Worm (Caenorhabditis elegans) whole organism, late embryonic: ENCODE results near the gene F07E5.12.
A peak's percentile ranks its signal among the peaks of the same experiment; 100 is the strongest.
"Not testable (repeated sequence)": the region's sequence is repeated elsewhere in the genome, so short reads cannot be mapped to it uniquely, and the experiment has no call there.

Experiments used
- C38D4.7 ChIP-seq: fragments of 200-800 bp; sonication (Bioruptor generic); optimal IDR thresholded peaks from 2 replicates; lab custom pipeline; 2018; ENCODE audit warnings: mild to moderate bottlenecking, missing genetic modification characterization, moderate library complexity, missing compliant biosample characterization
- ahr-1 ChIP-seq: sonication (generic microtip); optimal IDR thresholded peaks from 2 replicates; lab custom pipeline; 2016; ENCODE audit warnings: missing genetic modification characterization, missing compliant biosample characterization
- ceh-14 ChIP-seq: sonication (generic microtip); optimal IDR thresholded peaks from 2 replicates; lab custom pipeline; 2016; ENCODE audit warnings: missing genotype, missing genetic modification characterization, missing compliant biosample characterization
- ceh-18 ChIP-seq: sonication (generic microtip); optimal IDR thresholded peaks from 2 replicates; lab custom pipeline; 2016; ENCODE audit warnings: missing genetic modification characterization, missing compliant biosample characterization
- ceh-2 ChIP-seq: sonication (generic microtip); optimal IDR thresholded peaks from 2 replicates; lab custom pipeline; 2016; ENCODE audit warnings: missing genotype, missing genetic modification characterization, missing compliant biosample characterization
- ceh-24 ChIP-seq: sonication (generic microtip); optimal IDR thresholded peaks from 2 replicates; lab custom pipeline; 2016; ENCODE audit warnings: mild to moderate bottlenecking, missing genetic modification characterization, missing compliant biosample characterization
- ceh-31 ChIP-seq: sonication (generic microtip); optimal IDR thresholded peaks from 2 replicates; lab custom pipeline; 2016; ENCODE audit warnings: missing genetic modification characterization, missing compliant biosample characterization
- ceh-34 ChIP-seq: sonication (generic microtip); optimal IDR thresholded peaks from 2 replicates; lab custom pipeline; 2016; ENCODE audit warnings: mild to moderate bottlenecking, missing genetic modification characterization, missing compliant biosample characterization
- ceh-48 ChIP-seq: sonication (generic microtip); optimal IDR thresholded peaks from 2 replicates; lab custom pipeline; 2016; ENCODE audit warnings: missing genetic modification characterization, inconsistent platforms, missing compliant biosample characterization
- ceh-6 ChIP-seq: fragments of 200-800 bp; sonication (Bioruptor generic); optimal IDR thresholded peaks from 2 replicates; lab custom pipeline; 2018; ENCODE audit warnings: mild to moderate bottlenecking, missing genetic modification characterization, missing compliant biosample characterization
- ceh-9 ChIP-seq: sonication (generic microtip); optimal IDR thresholded peaks from 2 replicates; lab custom pipeline; 2016; ENCODE audit warnings: mild to moderate bottlenecking, missing genetic modification characterization, inconsistent platforms, missing compliant biosample characterization
- dve-1 ChIP-seq: sonication (generic microtip); optimal IDR thresholded peaks from 2 replicates; lab custom pipeline; 2017; ENCODE audit warnings: antibody characterized with exemption, mild to moderate bottlenecking, missing genetic modification characterization, missing compliant biosample characterization
- elt-2 ChIP-seq: sonication (generic microtip); optimal IDR thresholded peaks from 2 replicates; lab custom pipeline; 2016; ENCODE audit warnings: missing genetic modification reagents, missing genetic modification characterization, missing compliant biosample characterization
- elt-4 ChIP-seq: sonication (generic microtip); optimal IDR thresholded peaks from 2 replicates; lab custom pipeline; 2016; ENCODE audit warnings: missing genetic modification characterization, missing compliant biosample characterization
- ets-4 ChIP-seq: sonication (generic microtip); optimal IDR thresholded peaks from 2 replicates; lab custom pipeline; 2016; ENCODE audit warnings: missing genetic modification characterization, missing compliant biosample characterization
- fax-1 ChIP-seq: sonication (generic microtip); optimal IDR thresholded peaks from 2 replicates; lab custom pipeline; 2016; ENCODE audit warnings: missing genotype, missing genetic modification characterization, missing compliant biosample characterization
- fkh-10 ChIP-seq: fragments of 150-350 bp; optimal IDR thresholded peaks from 2 replicates; lab custom pipeline; 2014; ENCODE audit warnings: missing biosample characterization, missing genetic modification reagents, missing genetic modification characterization
- lin-11 ChIP-seq: fragments of 200-800 bp; sonication (Bioruptor generic); optimal IDR thresholded peaks from 2 replicates; lab custom pipeline; 2018; ENCODE audit warnings: mild to moderate bottlenecking, missing genetic modification characterization, missing compliant biosample characterization
- madf-2 ChIP-seq: sonication (generic microtip); optimal IDR thresholded peaks from 2 replicates; lab custom pipeline; 2017; ENCODE audit warnings: missing genetic modification characterization, missing compliant biosample characterization
- mec-3 ChIP-seq: sonication (generic microtip); optimal IDR thresholded peaks from 2 replicates; lab custom pipeline; 2016; ENCODE audit warnings: borderline replicate concordance, missing genetic modification characterization, missing compliant biosample characterization
- nfya-1 ChIP-seq: sonication (generic microtip); optimal IDR thresholded peaks from 2 replicates; lab custom pipeline; 2017; ENCODE audit warnings: missing genetic modification characterization, mild to moderate bottlenecking, missing compliant biosample characterization, antibody characterized with exemption, moderate library complexity
- npax-4 ChIP-seq: sonication (generic microtip); optimal IDR thresholded peaks from 2 replicates; lab custom pipeline; 2016; ENCODE audit warnings: missing genetic modification characterization, missing compliant biosample characterization
- pag-3 ChIP-seq: sonication (generic microtip); optimal IDR thresholded peaks from 2 replicates; lab custom pipeline; 2016; ENCODE audit warnings: missing compliant biosample characterization, missing genetic modification characterization, borderline replicate concordance
- pax-1 ChIP-seq: fragments of 150-350 bp; optimal IDR thresholded peaks from 2 replicates; lab custom pipeline; 2014; ENCODE audit warnings: missing biosample characterization, missing genetic modification characterization
- pha-4 ChIP-seq: fragments of 150-350 bp; optimal IDR thresholded peaks from 2 replicates; lab custom pipeline; 2018; ENCODE audit warnings: missing biosample characterization, missing genetic modification reagents, missing genetic modification characterization
- rnt-1 ChIP-seq: sonication (generic microtip); optimal IDR thresholded peaks from 2 replicates; lab custom pipeline; 2016; ENCODE audit warnings: missing genetic modification characterization, missing compliant biosample characterization
- sdc-2 ChIP-seq: sonication (generic microtip); optimal IDR thresholded peaks from 2 replicates; lab custom pipeline; 2016; ENCODE audit warnings: missing genotype, missing genetic modification characterization, missing compliant biosample characterization
- sox-2 ChIP-seq: fragments of 200-800 bp; sonication (Bioruptor generic); IDR thresholded peaks from 2 replicates; pipeline ENCODE4 v1.3.6; 2022; ENCODE audit warnings: missing genetic modification reagents, missing genetic modification characterization, missing compliant biosample characterization
- syd-9 ChIP-seq: sonication (generic microtip); optimal IDR thresholded peaks from 2 replicates; lab custom pipeline; 2016; ENCODE audit warnings: mild to moderate bottlenecking, missing genetic modification characterization, moderate library complexity, missing compliant biosample characterization
- tbx-2 ChIP-seq: sonication (generic microtip); optimal IDR thresholded peaks from 2 replicates; lab custom pipeline; 2016; ENCODE audit warnings: missing genetic modification characterization, missing compliant biosample characterization
- unc-3 ChIP-seq, 2 experiments: fragments of 200-800 bp in 1 of 2; sonication (Bioruptor generic) in 1 of 2; sonication (generic microtip) in 1 of 2; conservative IDR thresholded peaks in 1 of 2; optimal IDR thresholded peaks in 1 of 2; 2 replicates each; pipeline versions ENCODE4 v1.3.6 to Lab custom; 2016 to 2022; ENCODE audit warnings: missing compliant biosample characterization in 2 of 2, missing genetic modification characterization in 2 of 2, missing genetic modification reagents in 1 of 2
- unc-42 ChIP-seq: sonication (generic microtip); optimal IDR thresholded peaks from 2 replicates; lab custom pipeline; 2016; ENCODE audit warnings: missing genotype, missing genetic modification characterization, missing compliant biosample characterization
- unc-86 ChIP-seq: sonication (generic microtip); optimal IDR thresholded peaks from 2 replicates; lab custom pipeline; 2016; ENCODE audit warnings: missing genetic modification characterization, missing compliant biosample characterization

Gene F07E5.12

DNA sequence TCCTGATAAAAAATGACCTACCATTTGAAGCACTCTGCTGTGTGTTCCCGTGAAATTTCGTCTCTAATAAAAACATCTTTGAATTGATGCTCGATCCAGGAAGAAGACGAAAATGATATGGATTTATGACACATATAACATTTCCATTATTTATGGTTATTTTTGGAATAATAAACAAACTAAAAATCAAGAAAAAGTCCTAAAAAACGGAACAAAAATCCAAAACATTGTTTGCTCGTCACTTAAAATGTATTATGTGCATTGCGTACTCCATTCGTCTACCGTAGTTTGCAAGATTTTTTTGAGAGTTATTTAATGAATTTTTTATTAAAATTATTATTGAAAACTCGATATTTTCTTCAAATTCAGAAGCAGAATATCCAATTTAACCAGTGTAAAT, 25.3 kb upstream of the F07E5.12 start, which contains the start of gene bath-20:
TSS of gene bath-20 (minus strand) at position 101 of the 400 bp plus-strand sequence.
- TF ChIP-seq ceh-48 (tag; lab: Kevin White, UChicago) (no peak), C38D4.7 (GFP tag; lab: Kevin White, UChicago) (no peak), elt-4 (no peak), mec-3 (no peak), ceh-34 (no peak), npax-4 (tag; lab: Kevin White, UChicago) (no peak), lin-11 (tag; lab: Kevin White, UChicago) (no peak), pag-3 (tag; lab: Kevin White, UChicago) (no peak)

DNA sequence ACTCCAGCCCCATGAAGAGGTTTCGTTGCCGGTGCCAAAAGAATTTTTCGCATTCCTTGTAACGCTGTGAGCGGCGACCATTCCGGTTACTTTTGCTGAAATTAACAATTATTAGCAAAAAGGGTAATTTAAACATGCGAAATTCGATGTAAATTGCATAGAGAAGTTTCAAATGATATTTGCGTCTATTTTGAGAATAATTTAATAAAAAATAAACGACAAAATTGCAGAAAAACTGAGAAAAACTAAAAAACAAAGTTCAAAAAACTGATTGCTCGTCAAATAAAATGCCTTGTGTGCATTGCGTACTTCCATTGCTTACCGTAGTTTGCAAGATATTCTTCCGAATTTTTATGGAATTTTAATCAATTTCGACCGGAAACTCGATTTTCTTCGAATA, 22.3 kb upstream of the F07E5.12 start, which contains the start of gene bath-24:
TSS of gene bath-24 (minus strand) at position 101 of the 400 bp plus-strand sequence.
- TF ChIP-seq fax-1 (tag; lab: Kevin White, UChicago) (no peak), ceh-48 (tag; lab: Kevin White, UChicago) (no peak), fkh-10 (GFP tag; lab: Kevin White, UChicago) (no peak), unc-86 (no peak), ceh-18 (tag; lab: Kevin White, UChicago) (no peak), unc-42 (no peak), ceh-14 (tag; lab: Kevin White, UChicago) (no peak), ceh-2 (tag; lab: Kevin White, UChicago) (no peak), ceh-6 (GFP tag; lab: Kevin White, UChicago) (no peak), dve-1 (no peak), ceh-24 (tag; lab: Kevin White, UChicago) (no peak)

DNA sequence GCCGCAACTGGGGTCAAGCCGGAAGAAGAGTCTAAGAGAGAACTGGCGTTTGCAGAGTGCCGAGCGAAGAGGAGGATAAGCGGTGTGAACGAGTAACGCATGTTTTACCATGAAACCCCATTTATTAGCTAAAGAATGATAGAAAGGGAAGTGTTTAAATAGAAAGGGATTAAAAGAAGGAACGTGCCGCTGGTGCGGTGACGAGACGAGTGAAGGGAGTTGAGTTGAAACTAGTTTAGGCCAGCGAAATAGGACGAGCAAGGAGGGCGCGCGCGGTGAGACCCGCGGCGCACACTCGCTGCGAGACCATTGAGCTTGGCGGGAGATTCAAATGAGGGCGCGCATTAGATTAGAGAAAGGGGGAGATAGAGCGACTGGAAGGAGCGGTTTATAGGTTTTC, 21.2 kb upstream of the F07E5.12 start, which contains the start of gene math-1:
TSS of gene math-1 (minus strand) at position 101 of the 400 bp plus-strand sequence.
- not testable (repeated sequence) for TF ChIP-seq fax-1 (tag; lab: Kevin White, UChicago); ceh-18 (tag; lab: Kevin White, UChicago); sdc-2

DNA sequence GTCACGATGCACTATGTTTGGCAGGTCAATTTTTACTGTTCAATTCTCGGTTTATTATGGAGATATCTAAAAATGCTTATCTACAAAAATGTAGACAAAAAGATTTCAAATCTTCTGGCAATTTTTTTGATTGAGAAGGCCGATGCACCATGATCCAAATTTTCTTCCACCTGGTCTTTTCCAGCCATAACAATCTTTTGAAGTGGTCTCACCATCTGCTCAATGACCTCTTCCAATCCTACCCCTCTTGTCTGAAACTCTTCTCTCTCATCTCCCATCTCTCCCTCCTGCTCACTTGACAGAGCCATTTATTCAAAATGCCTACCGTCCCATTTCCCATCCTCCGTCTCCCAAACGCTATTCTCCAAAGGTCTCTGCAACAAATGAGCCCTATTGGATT, 16.4 kb upstream of the F07E5.12 start, which contains the start of gene fbxb-35:
TSS of gene fbxb-35 (plus strand) at position 301 of the 400 bp plus-strand sequence.
- TF ChIP-seq ceh-31 (tag; lab: Kevin White, UChicago) (no peak), lin-11 (tag; lab: Kevin White, UChicago) (no peak), syd-9 (tag; lab: Kevin White, UChicago) (no peak), sox-2 (GFP tag; lab: Robert Waterston, UW) (no peak), pha-4 (tag; lab: Kevin White, UChicago) (no peak), ceh-34 (no peak)
- TF ChIP-seq, all 69 proteins: peak for 0

DNA sequence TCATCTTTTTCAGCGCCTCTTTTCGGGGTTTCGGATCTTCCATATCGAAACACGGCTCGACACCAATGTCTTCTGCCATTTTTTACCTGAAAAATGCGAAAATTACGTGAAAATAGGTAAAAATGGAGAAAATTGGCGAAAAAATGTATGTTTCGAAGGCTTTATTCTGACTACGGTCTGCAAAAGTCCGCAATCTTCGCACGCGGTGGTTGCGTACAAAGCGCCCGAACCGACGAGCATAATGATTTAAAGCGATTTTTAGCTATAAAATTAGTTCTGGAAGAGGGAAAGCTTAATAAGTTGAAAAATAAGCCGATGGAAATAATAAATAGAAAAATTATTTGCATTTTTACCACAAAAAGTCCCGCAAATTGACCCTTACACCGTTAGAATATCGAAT, 8.8 kb upstream of the F07E5.12 start, which contains the start of gene F07E5.5:
TSS of gene F07E5.5 (minus strand) at position 86 of the 400 bp plus-strand sequence.
- TF ChIP-seq ets-4 (tag; lab: Kevin White, UChicago) (no peak), nfya-1 (tag; lab: Kevin White, UChicago) (peak; percentile 42), ahr-1 (tag; lab: Kevin White, UChicago) (no peak), madf-2 (tag; lab: Kevin White, UChicago) (no peak), unc-3 (GFP tag; conservative IDR thresholded peaks at IDR 0.05; lab: Robert Waterston, UW) (no peak), unc-3 (tag; optimal IDR thresholded peaks at IDR 0.05; lab: Kevin White, UChicago) (no peak), ceh-6 (GFP tag; lab: Kevin White, UChicago) (no peak), ceh-31 (tag; lab: Kevin White, UChicago) (no peak), unc-42 (peak; percentile 20), C38D4.7 (GFP tag; lab: Kevin White, UChicago) (no peak), ceh-24 (tag; lab: Kevin White, UChicago) (no peak), ceh-34 (no peak), elt-2 (tag; lab: Kevin White, UChicago) (no peak), ceh-9 (no peak), pax-1 (no peak), rnt-1 (tag; lab: Kevin White, UChicago) (no peak), tbx-2 (tag; lab: Kevin White, UChicago) (peak; percentile 1), sox-2 (GFP tag; lab: Robert Waterston, UW) (no peak), mec-3 (no peak), npax-4 (tag; lab: Kevin White, UChicago) (no peak)
- TF ChIP-seq, all 69 proteins: peak for 3
